Worm (Caenorhabditis elegans): Measurements from ENCODE around the gene hex-1.

DNA sequence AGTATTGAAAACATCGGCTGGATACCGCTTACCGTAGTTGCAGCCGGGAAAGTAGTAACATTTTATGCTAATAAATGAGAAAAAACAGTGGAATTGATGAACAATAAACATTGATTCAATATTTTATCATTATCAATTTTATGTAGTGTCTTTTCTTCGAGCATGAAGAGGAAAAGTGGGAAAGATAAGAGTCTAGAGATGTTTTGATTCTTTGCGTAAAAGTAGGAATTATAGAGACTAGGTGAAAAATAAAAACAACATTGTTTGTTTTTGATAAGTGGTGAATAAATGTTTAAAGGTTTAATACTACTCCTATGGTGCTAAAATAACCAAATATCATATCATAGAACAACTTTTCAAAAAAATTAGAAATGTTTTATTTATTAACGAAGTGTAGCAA is 41.5 kb downstream of the hex-1 start:
- TF ChIP-seq ztf-29 (GFP tag; IDR thresholded peaks at IDR 0.05) (no peak), flt-1 (GFP tag; IDR thresholded peaks at IDR 0.05) (no peak), klf-2 (GFP tag; conservative IDR thresholded peaks at IDR 0.05) (no peak), cog-1 (tag; optimal IDR thresholded peaks at IDR 0.05) (no peak), ref-1 (GFP tag; conservative IDR thresholded peaks at IDR 0.05) (no peak), med-1 (GFP tag; optimal IDR thresholded peaks at IDR 0.05; ENCODE audit: insufficient read depth) (no peak)

All from whole organism, midembryonic.